Fruit fly (Drosophila melanogaster) whole organism, adult: ENCODE measurements around the gene Amnionless.
A peak's percentile ranks its signal among the peaks of the same experiment; 100 is the strongest.

Experiments
- CG11617 ChIP-seq: fragments of 200-800 bp; sonication (Bioruptor generic); optimal IDR thresholded peaks from 2 replicates; lab custom pipeline; 2017; ENCODE audit warnings: mild to moderate bottlenecking, missing biosample characterization, missing genetic modification reagents, missing genetic modification characterization
- CG12768 ChIP-seq: fragments of 200-800 bp; sonication (Bioruptor generic); optimal IDR thresholded peaks from 2 replicates; lab custom pipeline; 2017; ENCODE audit warnings: missing biosample characterization, missing genetic modification characterization, mild to moderate bottlenecking, moderate library complexity, missing genetic modification reagents
- CG14711 ChIP-seq: fragments of 200-800 bp; sonication (Bioruptor generic); optimal IDR thresholded peaks from 2 replicates; lab custom pipeline; 2018; ENCODE audit warnings: missing biosample characterization, mild to moderate bottlenecking, missing genetic modification characterization, moderate library complexity
- CG1620 ChIP-seq: fragments of 200-800 bp; sonication (Bioruptor generic); optimal IDR thresholded peaks from 2 replicates; lab custom pipeline; 2016; ENCODE audit warnings: missing biosample characterization, missing genetic modification characterization
- CG33017 ChIP-seq: fragments of 200-800 bp; sonication (Bioruptor generic); optimal IDR thresholded peaks from 2 replicates; lab custom pipeline; 2018; ENCODE audit warnings: missing biosample characterization, mild to moderate bottlenecking, missing genetic modification characterization, moderate library complexity
- CG5204 ChIP-seq: fragments of 200-800 bp; sonication (Bioruptor generic); optimal IDR thresholded peaks from 2 replicates; lab custom pipeline; 2016; ENCODE audit warnings: missing biosample characterization, missing genetic modification characterization
- CG7045 ChIP-seq: fragments of 200-800 bp; sonication (Bioruptor generic); optimal IDR thresholded peaks from 2 replicates; lab custom pipeline; 2017; ENCODE audit warnings: missing biosample characterization, mild to moderate bottlenecking, missing genetic modification characterization
- CG7101 ChIP-seq: fragments of 200-800 bp; sonication (Bioruptor generic); optimal IDR thresholded peaks from 2 replicates; lab custom pipeline; 2018; ENCODE audit warnings: missing biosample characterization, mild to moderate bottlenecking, missing genetic modification characterization, moderate library complexity
- Clk ChIP-seq: fragments of 200-800 bp; sonication (Bioruptor generic); optimal IDR thresholded peaks from 2 replicates; lab custom pipeline; 2017; ENCODE audit warnings: missing biosample characterization, missing genetic modification characterization
- Crg-1 ChIP-seq: fragments of 200-800 bp; sonication (Bioruptor generic); optimal IDR thresholded peaks from 2 replicates; lab custom pipeline; 2016; ENCODE audit warnings: missing biosample characterization, missing genetic modification characterization
- Hr96 ChIP-seq: fragments of 200-800 bp; sonication (Bioruptor generic); optimal IDR thresholded peaks from 2 replicates; lab custom pipeline; 2016; ENCODE audit warnings: missing biosample characterization, missing genetic modification characterization
- Mnt ChIP-seq: fragments of 200-800 bp; sonication (Bioruptor generic); optimal IDR thresholded peaks from 2 replicates; lab custom pipeline; 2016; ENCODE audit warnings: missing biosample characterization, mild to moderate bottlenecking, missing genetic modification characterization
- bab1 ChIP-seq: fragments of 200-800 bp; sonication (Bioruptor generic); optimal IDR thresholded peaks from 3 replicates; lab custom pipeline; 2019; ENCODE audit warnings: missing biosample characterization, mild to moderate bottlenecking, missing genetic modification characterization, moderate library complexity
- cic ChIP-seq: fragments of 200-800 bp; sonication (Bioruptor generic); optimal IDR thresholded peaks from 2 replicates; lab custom pipeline; 2017; ENCODE audit warnings: missing biosample characterization, mild to moderate bottlenecking, missing genetic modification characterization, moderate library complexity
- cnc ChIP-seq, 2 experiments: fragments of >200 bp; optimal IDR thresholded peaks; 2 replicates each; lab custom pipeline; 2017
- kay ChIP-seq: fragments of 200-800 bp; sonication (Bioruptor generic); peaks from one replicate; lab custom pipeline; 2016; ENCODE audit warnings: missing biosample characterization, missing genetic modification characterization, borderline replicate concordance
- ovo ChIP-seq: fragments of 200-800 bp; sonication (Bioruptor generic); optimal IDR thresholded peaks from 2 replicates; lab custom pipeline; 2016; ENCODE audit warnings: missing biosample characterization, missing genetic modification characterization
- pad ChIP-seq: fragments of 200-800 bp; sonication (Bioruptor generic); optimal IDR thresholded peaks from 3 replicates; lab custom pipeline; 2017; ENCODE audit warnings: missing biosample characterization, missing genetic modification characterization, mild to moderate bottlenecking, moderate library complexity, missing genetic modification reagents
- tj ChIP-seq: fragments of 200-800 bp; sonication (Bioruptor generic); optimal IDR thresholded peaks from 3 replicates; lab custom pipeline; 2017; ENCODE audit warnings: missing biosample characterization, mild to moderate bottlenecking, missing genetic modification characterization, moderate library complexity
- toe ChIP-seq: fragments of 200-800 bp; sonication (Bioruptor generic); optimal IDR thresholded peaks from 2 replicates; lab custom pipeline; 2016; ENCODE audit warnings: missing biosample characterization, missing genetic modification characterization

The Amnionless gene

dm6 chr2L:294452-295362 is 5.8 kb upstream of the Amnionless start, which contains the start of the genes U2af38 and Stip1:
Gene U2af38 (minus strand): TSS chr2L:294681.
Gene Stip1 (plus strand): TSS chr2L:295122.
- TF ChIP-seq tj (GFP tag; lab: Kevin White, UChicago) (peak; percentile 62), Crg-1 (GFP tag; lab: Kevin White, UChicago) (peak; percentile 4), Clk (GFP tag; lab: Kevin White, UChicago) (no peak), cnc (optimal IDR thresholded peaks at IDR 0.05; lab: Kevin White, UChicago) (no peak), CG7101 (tag; lab: Kevin White, UChicago) (peak; percentile 54), kay (no peak), pad (peak; percentile 9), ovo (GFP tag; lab: Kevin White, UChicago) (no peak), bab1 (GFP tag; lab: Kevin White, UChicago) (peak; percentile 17), CG14711 (tag; lab: Kevin White, UChicago) (peak; percentile 98), CG12768 (GFP tag; lab: Kevin White, UChicago) (peak; percentile 5), Mnt (GFP tag; lab: Kevin White, UChicago) (peak; percentile 49), CG1620 (peak; percentile 14), CG7045 (GFP tag; lab: Kevin White, UChicago) (no peak), CG11617 (GFP tag; lab: Kevin White, UChicago) (peak; percentile 30)

DNA sequence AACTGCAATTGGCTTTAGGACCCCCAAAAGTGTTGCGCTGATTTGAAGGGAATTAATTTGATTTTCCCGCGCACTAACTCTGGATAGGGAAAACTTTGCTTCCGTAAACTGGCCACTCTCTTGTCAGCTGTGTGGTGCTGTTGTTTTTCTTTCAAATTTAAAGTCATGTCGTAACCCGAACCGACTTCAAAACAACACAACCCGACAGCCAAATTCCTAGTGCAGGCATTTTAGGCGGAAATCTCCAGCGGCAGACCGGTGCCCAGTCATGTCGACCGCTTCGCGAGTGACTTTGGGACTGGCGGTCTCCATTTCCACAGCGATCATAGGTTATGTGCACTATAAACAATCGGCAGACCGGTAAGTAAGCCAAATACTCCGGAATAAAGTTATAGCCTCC is 3.4 kb upstream of the Amnionless start, which contains the start of gene CG11562:
Gene CG11562, plus strand, starts transcription at position 119 of the 400 bp plus-strand sequence.
- TF ChIP-seq CG12768 (GFP tag; lab: Kevin White, UChicago) (no peak), pad (no peak), CG7045 (GFP tag; lab: Kevin White, UChicago) (no peak), Mnt (GFP tag; lab: Kevin White, UChicago) (no peak), CG7101 (tag; lab: Kevin White, UChicago) (no peak), ovo (GFP tag; lab: Kevin White, UChicago) (no peak), Hr96 (GFP tag; lab: Kevin White, UChicago) (no peak), cic (GFP tag; lab: Kevin White, UChicago) (no peak), CG1620 (no peak), Crg-1 (GFP tag; lab: Kevin White, UChicago) (no peak)

DNA sequence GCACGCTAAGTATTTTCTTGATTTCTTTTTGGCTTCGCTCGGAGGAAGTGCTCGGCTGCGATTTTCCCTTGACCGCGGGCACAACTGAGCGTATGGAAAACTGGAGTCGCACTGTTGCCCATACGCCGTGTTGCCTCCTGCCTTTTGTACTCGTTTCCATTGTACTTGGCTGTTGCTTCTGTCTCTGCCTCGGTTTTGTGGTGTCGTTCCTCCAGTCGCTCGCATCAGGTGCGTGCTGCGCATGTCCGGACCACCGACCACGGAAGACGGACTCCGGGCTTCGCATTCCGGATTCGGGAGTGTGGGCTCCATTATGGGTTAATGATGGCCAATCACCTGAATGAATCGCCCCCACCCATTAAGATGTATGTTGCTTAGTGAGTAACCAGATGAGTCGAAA is 2.7 kb upstream of the Amnionless start, which contains the start of gene CG3625:
Gene CG3625, minus strand, starts transcription at position 139 of the 400 bp plus-strand sequence.
- TF ChIP-seq kay (no peak), CG33017 (tag; lab: Kevin White, UChicago) (no peak), ovo (GFP tag; lab: Kevin White, UChicago) (no peak), CG7101 (tag; lab: Kevin White, UChicago) (no peak)

DNA sequence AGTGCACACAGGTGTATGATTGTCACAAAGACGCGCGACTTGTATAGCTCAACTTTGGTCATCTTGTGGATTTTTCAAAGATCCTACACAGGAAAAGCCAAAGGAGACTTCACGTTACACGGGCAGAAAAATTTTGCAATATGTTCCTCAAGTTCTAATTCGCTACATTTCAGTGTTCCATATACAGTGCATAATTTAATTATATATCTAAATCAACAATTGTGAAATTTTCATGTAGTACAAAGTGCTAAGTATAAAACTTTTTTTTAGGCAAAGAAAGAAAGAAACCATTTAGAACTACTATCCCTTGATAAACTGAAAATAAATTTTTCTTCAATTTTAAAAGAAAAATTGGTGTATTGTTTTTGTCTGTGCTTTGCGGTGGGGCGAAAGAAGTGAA is 2.0 kb upstream of the Amnionless start:
- TF ChIP-seq CG7101 (tag; lab: Kevin White, UChicago) (no peak), Clk (GFP tag; lab: Kevin White, UChicago) (no peak), pad (no peak), bab1 (GFP tag; lab: Kevin White, UChicago) (no peak), CG33017 (tag; lab: Kevin White, UChicago) (no peak), CG7045 (GFP tag; lab: Kevin White, UChicago) (no peak), cic (GFP tag; lab: Kevin White, UChicago) (no peak), ovo (GFP tag; lab: Kevin White, UChicago) (no peak), Crg-1 (GFP tag; lab: Kevin White, UChicago) (no peak), CG1620 (no peak), CG11617 (GFP tag; lab: Kevin White, UChicago) (no peak), kay (no peak), CG14711 (tag; lab: Kevin White, UChicago) (no peak), tj (GFP tag; lab: Kevin White, UChicago) (no peak), CG5204 (GFP tag; lab: Kevin White, UChicago) (no peak), Hr96 (GFP tag; lab: Kevin White, UChicago) (no peak), CG12768 (GFP tag; lab: Kevin White, UChicago) (no peak), cnc (optimal IDR thresholded peaks at IDR 0.05; lab: Kevin White, UChicago) (no peak), toe (GFP tag; lab: Kevin White, UChicago) (no peak), Mnt (GFP tag; lab: Kevin White, UChicago) (no peak)

DNA sequence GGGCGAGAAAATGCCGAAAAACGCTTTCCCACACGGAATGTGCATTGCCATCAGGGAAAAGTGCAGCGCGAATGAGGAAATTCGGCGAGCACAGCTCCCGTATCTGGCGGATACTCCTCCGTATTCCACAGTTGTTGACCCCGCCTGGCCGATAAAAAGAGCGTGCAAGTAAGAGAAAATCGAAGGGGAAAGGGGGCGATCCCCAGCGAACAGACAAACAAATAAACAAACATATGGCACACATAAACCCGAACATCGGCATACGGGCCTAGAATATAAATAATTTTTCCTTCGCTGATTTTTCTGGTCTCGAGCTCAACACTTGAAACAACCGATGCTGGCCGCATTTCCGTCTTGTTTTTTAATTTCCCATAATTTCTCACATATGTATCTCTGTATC is 1.4 kb upstream of the Amnionless start:
- no peak for TF ChIP-seq pad
- no peak for TF ChIP-seq CG12768 (GFP tag; lab: Kevin White, UChicago)
- no peak for TF ChIP-seq CG1620
- no peak for TF ChIP-seq CG7045 (GFP tag; lab: Kevin White, UChicago)
- TF ChIP-seq CG11617 (GFP tag; lab: Kevin White, UChicago) = no peak
- no peak for TF ChIP-seq toe (GFP tag; lab: Kevin White, UChicago)
- TF ChIP-seq CG5204 (GFP tag; lab: Kevin White, UChicago) = no peak
- no peak for TF ChIP-seq CG33017 (tag; lab: Kevin White, UChicago)
- TF ChIP-seq tj (GFP tag; lab: Kevin White, UChicago) = no peak
- no peak for TF ChIP-seq Clk (GFP tag; lab: Kevin White, UChicago)
- no peak for TF ChIP-seq CG7101 (tag; lab: Kevin White, UChicago)
- no peak for TF ChIP-seq Mnt (GFP tag; lab: Kevin White, UChicago)
- no peak for TF ChIP-seq cic (GFP tag; lab: Kevin White, UChicago)
- no peak for TF ChIP-seq kay
- TF ChIP-seq ovo (GFP tag; lab: Kevin White, UChicago) = no peak
- TF ChIP-seq Hr96 (GFP tag; lab: Kevin White, UChicago) = no peak
- no peak for TF ChIP-seq cnc (optimal IDR thresholded peaks at IDR 0.05; lab: Kevin White, UChicago)
- TF ChIP-seq Crg-1 (GFP tag; lab: Kevin White, UChicago) = no peak
- TF ChIP-seq CG14711 (tag; lab: Kevin White, UChicago) = no peak
- TF ChIP-seq bab1 (GFP tag; lab: Kevin White, UChicago) = no peak
